Fruit fly (Drosophila melanogaster) Kc167 (cell line): ENCODE results near the gene CG12746.

Source experiments
- Myc ChIP-seq: fragments of >200 bp; optimal IDR thresholded peaks from 2 replicates; lab custom pipeline; 2017; ENCODE audit warnings: missing external identifiers
- Sin3A ChIP-seq: fragments of >200 bp; optimal IDR thresholded peaks from 2 replicates; lab custom pipeline; 2018; ENCODE audit warnings: missing external identifiers
- h ChIP-seq: fragments of >200 bp; optimal IDR thresholded peaks from 3 replicates; lab custom pipeline; 2018; ENCODE audit warnings: missing external identifiers
- psq ChIP-seq: fragments of >200 bp; optimal IDR thresholded peaks from 2 replicates; lab custom pipeline; 2017; ENCODE audit warnings: missing external identifiers
- ttk ChIP-seq: sonication (Bioruptor generic); optimal IDR thresholded peaks from 2 replicates; lab custom pipeline; 2017; ENCODE audit warnings: missing external identifiers

DNA sequence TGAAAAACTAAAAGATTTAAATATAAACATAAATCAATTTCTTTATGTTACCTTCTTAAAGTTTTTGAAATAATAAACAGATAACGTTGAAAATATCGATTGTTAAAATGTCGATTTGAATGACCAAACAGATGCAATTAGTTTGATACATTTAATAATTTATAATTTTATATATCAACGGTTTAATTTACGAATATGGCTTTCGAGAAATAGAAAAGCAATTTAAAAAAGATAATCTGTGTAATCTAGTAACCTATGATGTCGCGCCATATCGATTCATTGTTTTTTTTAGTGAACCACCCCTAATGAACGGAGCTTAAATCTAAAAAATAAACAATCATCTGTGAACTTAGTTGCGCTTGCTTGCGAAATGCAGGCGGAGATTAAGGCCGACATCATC lies 23.9 kb downstream of the CG12746 start, which contains the start of gene PolZ2:
- TF ChIP-seq h (lab: Kevin White, UChicago) (no peak), Myc (lab: Kevin White, UChicago) (no peak), psq (lab: Kevin White, UChicago) (no peak), Sin3A (lab: Kevin White, UChicago) (no peak), ttk (lab: Kevin White, UChicago) (no peak)
